Worm (Caenorhabditis elegans): ENCODE data around the gene gap-2.

DNA sequence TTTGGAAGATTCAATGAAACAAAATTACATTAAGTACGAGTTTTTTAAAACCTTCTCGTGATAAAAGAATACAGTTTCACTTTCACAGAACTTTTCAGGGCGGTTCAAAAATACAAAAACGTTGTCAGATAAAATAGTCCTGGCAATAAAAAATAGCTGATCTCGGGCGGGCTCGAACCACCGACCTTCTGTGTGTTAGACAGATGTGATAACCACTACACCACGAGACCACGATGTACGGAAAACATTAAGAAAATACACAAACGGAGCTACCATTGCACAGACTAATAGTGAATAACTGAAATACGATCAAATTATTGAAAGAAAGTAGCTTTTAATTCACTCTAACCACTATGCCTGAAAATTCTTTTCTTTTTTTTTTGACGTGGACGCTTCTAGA, 88.7 kb downstream of the gap-2 start:
- TF ChIP-seq him-1 (tag; optimal IDR thresholded peaks at IDR 0.05) = no peak
- no peak for TF ChIP-seq W03F9.2 (tag; optimal IDR thresholded peaks at IDR 0.05)

Measured in whole organism, L4/young adult.